Worm (Caenorhabditis elegans): ENCODE results near the gene F56F10.2.

DNA sequence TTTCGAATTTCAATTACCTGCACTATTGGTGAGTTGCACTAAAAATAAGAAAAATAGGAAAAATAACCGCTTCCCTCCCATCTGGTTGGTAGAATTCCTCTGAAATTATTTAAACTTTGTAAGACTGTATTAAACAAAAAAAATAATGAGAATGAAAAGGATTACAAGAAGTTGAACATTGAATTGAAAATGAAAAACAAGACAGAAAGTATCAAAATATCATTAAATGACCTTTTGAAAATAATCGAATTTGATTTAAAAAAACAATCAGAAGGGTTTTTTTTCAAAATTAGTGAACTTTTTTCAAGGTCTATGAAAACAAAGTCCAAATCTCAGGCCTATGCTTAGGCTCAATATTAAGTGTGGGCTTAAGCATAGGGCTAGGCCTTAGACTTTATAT lies 8.0 kb upstream of the F56F10.2 start, which contains the start of gene igcm-1:
- no peak for TF ChIP-seq ama-1 (optimal IDR thresholded peaks at IDR 0.05)
- no peak for TF ChIP-seq ceh-9 (tag; optimal IDR thresholded peaks at IDR 0.05)
- no peak for TF ChIP-seq nhr-232 (tag; optimal IDR thresholded peaks at IDR 0.05)
- no peak for TF ChIP-seq ttx-3 (tag; optimal IDR thresholded peaks at IDR 0.05)
- TF ChIP-seq madf-2 (tag; optimal IDR thresholded peaks at IDR 0.05) = no peak
